Worm (Caenorhabditis elegans) whole organism, L4 larva: ENCODE results near the gene C10B5.1.
A peak's percentile ranks its signal among the peaks of the same experiment; 100 is the strongest.

Experiments used
- F37D6.2 ChIP-seq: sonication (generic microtip); optimal IDR thresholded peaks from 2 replicates; lab custom pipeline; 2016; ENCODE audit warnings: mild to moderate bottlenecking, missing genetic modification characterization, missing compliant biosample characterization
- R02D3.7 ChIP-seq: fragments of 150-350 bp; sonication (generic microtip); optimal IDR thresholded peaks from 3 replicates; lab custom pipeline; 2014; ENCODE audit warnings: missing biosample characterization, missing genetic modification characterization
- T20F7.1 ChIP-seq: fragments of 200-800 bp; sonication (Bioruptor generic); optimal IDR thresholded peaks from 2 replicates; lab custom pipeline; 2018; ENCODE audit warnings: mild to moderate bottlenecking, missing genetic modification characterization, missing compliant biosample characterization
- Y105C5A.15 ChIP-seq: fragments of 200-800 bp; sonication (Bioruptor generic); IDR thresholded peaks from 2 replicates; pipeline ENCODE4 v1.3.6; 2022; ENCODE audit warnings: missing genetic modification characterization, missing compliant biosample characterization
- Y5F2A.4 ChIP-seq: fragments of 200-800 bp; sonication (Bioruptor generic); optimal IDR thresholded peaks from 2 replicates; lab custom pipeline; 2018; ENCODE audit warnings: mild to moderate bottlenecking, missing genetic modification characterization, missing compliant biosample characterization
- Y75B8A.6 ChIP-seq: fragments of 200-800 bp; sonication (Bioruptor generic); IDR thresholded peaks from 2 replicates; pipeline ENCODE4 v1.3.6; 2022; ENCODE audit warnings: missing genetic modification reagents, missing genetic modification characterization, missing compliant biosample characterization
- ZK337.2 ChIP-seq: fragments of 200-800 bp; sonication (Bioruptor generic); IDR thresholded peaks from 2 replicates; pipeline ENCODE4 v1.3.6; 2022; ENCODE audit warnings: missing genetic modification reagents, missing genetic modification characterization, missing compliant biosample characterization
- ZK546.5 ChIP-seq, 2 experiments: sonication (generic microtip); optimal IDR thresholded peaks; 2 replicates each; lab custom pipeline; 2017; ENCODE audit warnings: missing biosample characterization in 2 of 2, missing genetic modification characterization in 2 of 2
- aha-1 ChIP-seq: fragments of 150-350 bp; peaks from one replicate; lab custom pipeline; 2014; ENCODE audit warnings: missing biosample characterization, missing genetic modification characterization
- aly-2 ChIP-seq: sonication (generic microtip); optimal IDR thresholded peaks from 2 replicates; lab custom pipeline; 2018; ENCODE audit warnings: missing biosample characterization, missing genetic modification characterization
- attf-4 ChIP-seq: sonication (generic microtip); optimal IDR thresholded peaks from 3 replicates; lab custom pipeline; 2017; ENCODE audit warnings: missing biosample characterization, missing genetic modification characterization
- ceh-20 ChIP-seq: fragments of 200-800 bp; sonication (Bioruptor generic); IDR thresholded peaks from 2 replicates; pipeline ENCODE4 v1.3.6; 2022; ENCODE audit warnings: missing genetic modification reagents, missing genetic modification characterization, missing compliant biosample characterization
- ceh-28 ChIP-seq: fragments of 150-350 bp; optimal IDR thresholded peaks from 2 replicates; lab custom pipeline; 2014; ENCODE audit warnings: missing biosample characterization, missing genetic modification reagents, missing genetic modification characterization
- ceh-82 ChIP-seq: sonication (generic microtip); optimal IDR thresholded peaks from 2 replicates; lab custom pipeline; 2017; ENCODE audit warnings: missing biosample characterization, missing genetic modification characterization
- ces-1 ChIP-seq: fragments of 150-350 bp; sonication (generic microtip); optimal IDR thresholded peaks from 4 replicates; lab custom pipeline; 2014; ENCODE audit warnings: missing biosample characterization, missing genetic modification reagents, missing genetic modification characterization
- ctbp-1 ChIP-seq: fragments of 200-800 bp; sonication (Bioruptor generic); IDR thresholded peaks from 2 replicates; pipeline ENCODE4 v1.3.6; 2022; ENCODE audit warnings: missing genetic modification reagents, missing genetic modification characterization, missing compliant biosample characterization
- dmd-9 ChIP-seq: fragments of 200-800 bp; sonication (Bioruptor generic); IDR thresholded peaks from 2 replicates; pipeline ENCODE4 v1.3.6; 2022; ENCODE audit warnings: missing genetic modification reagents, missing genetic modification characterization, missing compliant biosample characterization
- egl-43 ChIP-seq: fragments of 200-800 bp; sonication (Bioruptor generic); IDR thresholded peaks from 2 replicates; pipeline ENCODE4 v1.3.6; 2022; ENCODE audit warnings: missing genetic modification reagents, missing genetic modification characterization, missing compliant biosample characterization
- gei-8 ChIP-seq: fragments of 200-800 bp; sonication (Bioruptor generic); optimal IDR thresholded peaks from 2 replicates; lab custom pipeline; 2018; ENCODE audit warnings: mild to moderate bottlenecking, missing genetic modification characterization, missing compliant biosample characterization
- hlh-11 ChIP-seq: fragments of 200-800 bp; sonication (Bioruptor generic); optimal IDR thresholded peaks from 2 replicates; lab custom pipeline; 2018; ENCODE audit warnings: mild to moderate bottlenecking, missing genetic modification characterization, missing compliant biosample characterization
- hlh-30 ChIP-seq: sonication (generic microtip); optimal IDR thresholded peaks from 2 replicates; lab custom pipeline; 2017; ENCODE audit warnings: antibody characterized with exemption, mild to moderate bottlenecking, missing genetic modification characterization, missing compliant biosample characterization; ENCODE audit not compliant: insufficient read depth
- lin-1 ChIP-seq: fragments of 200-800 bp; sonication (Bioruptor generic); IDR thresholded peaks from 2 replicates; pipeline ENCODE4 v1.3.6; 2022; ENCODE audit warnings: missing genetic modification reagents, missing genetic modification characterization, missing compliant biosample characterization
- lin-13 ChIP-seq: fragments of 150-350 bp; optimal IDR thresholded peaks from 2 replicates; lab custom pipeline; 2014; ENCODE audit warnings: missing biosample characterization, missing genetic modification reagents, missing genetic modification characterization
- lin-15B ChIP-seq: fragments of 150-350 bp; sonication (generic microtip); optimal IDR thresholded peaks from 3 replicates; lab custom pipeline; 2014; ENCODE audit warnings: missing biosample characterization, missing genetic modification characterization
- lsy-2 ChIP-seq, 2 experiments: fragments of 150-350 bp in 1 of 2; sonication (generic microtip) in 1 of 2; optimal IDR thresholded peaks; 2 replicates each; lab custom pipeline; 2014 to 2017; ENCODE audit warnings: missing biosample characterization in 2 of 2, missing genetic modification characterization in 2 of 2
- mdl-1 ChIP-seq, 2 experiments: fragments of 150-350 bp in 1 of 2; sonication (generic microtip) in 1 of 2; optimal IDR thresholded peaks; 2 replicates each; lab custom pipeline; 2014 to 2017; ENCODE audit warnings: missing biosample characterization in 2 of 2, missing genetic modification characterization in 2 of 2
- mep-1 ChIP-seq: fragments of 150-350 bp; sonication (generic microtip); optimal IDR thresholded peaks from 3 replicates; lab custom pipeline; 2014; ENCODE audit warnings: missing biosample characterization, missing genetic modification characterization
- mes-2 ChIP-seq: sonication (generic microtip); optimal IDR thresholded peaks from 2 replicates; lab custom pipeline; 2016; ENCODE audit warnings: missing genotype, mild to moderate bottlenecking, missing genetic modification characterization, missing compliant biosample characterization; ENCODE audit not compliant: poor library complexity, severe bottlenecking
- nhr-10 ChIP-seq: fragments of 150-350 bp; optimal IDR thresholded peaks from 2 replicates; lab custom pipeline; 2014; ENCODE audit warnings: missing biosample characterization, missing genetic modification characterization
- nhr-237 ChIP-seq: sonication (generic microtip); optimal IDR thresholded peaks from 2 replicates; lab custom pipeline; 2017; ENCODE audit warnings: missing biosample characterization, missing genetic modification characterization
- nhr-25 ChIP-seq: sonication (generic microtip); optimal IDR thresholded peaks from 2 replicates; lab custom pipeline; 2017; ENCODE audit warnings: missing genetic modification characterization, mild to moderate bottlenecking, missing compliant biosample characterization, antibody characterized with exemption, moderate library complexity, borderline replicate concordance; ENCODE audit not compliant: insufficient read depth
- nhr-28 ChIP-seq: fragments of 150-350 bp; optimal IDR thresholded peaks from 2 replicates; lab custom pipeline; 2014; ENCODE audit warnings: missing biosample characterization, missing genetic modification characterization
- nhr-48 ChIP-seq: sonication (generic microtip); optimal IDR thresholded peaks from 2 replicates; lab custom pipeline; 2016; ENCODE audit warnings: mild to moderate bottlenecking, missing genetic modification characterization, missing compliant biosample characterization
- pha-4 ChIP-seq, 2 experiments: fragments of 150-350 bp in 1 of 2; fragments of 200-800 bp in 1 of 2; sonication (Bioruptor generic) in 1 of 2; IDR thresholded peaks in 1 of 2; optimal IDR thresholded peaks in 1 of 2; 2 replicates each; pipeline versions ENCODE4 v1.3.6 to Lab custom; 2014 to 2022; ENCODE audit warnings: missing genetic modification characterization in 2 of 2, missing genetic modification reagents in 2 of 2, missing biosample characterization in 1 of 2, missing compliant biosample characterization in 1 of 2
- pqm-1 ChIP-seq: sonication (generic microtip); optimal IDR thresholded peaks from 2 replicates; lab custom pipeline; 2017; ENCODE audit warnings: missing biosample characterization, missing genetic modification characterization
- rbr-2 ChIP-seq: sonication (generic microtip); optimal IDR thresholded peaks from 2 replicates; lab custom pipeline; 2016; ENCODE audit warnings: missing genotype, missing genetic modification characterization, missing compliant biosample characterization
- saeg-2 ChIP-seq: fragments of 200-800 bp; sonication (Bioruptor generic); IDR thresholded peaks from 2 replicates; pipeline ENCODE4 v1.3.6; 2022; ENCODE audit warnings: missing genetic modification reagents, missing genetic modification characterization, missing compliant biosample characterization
- sdz-12 ChIP-seq: fragments of 200-800 bp; sonication (Bioruptor generic); optimal IDR thresholded peaks from 2 replicates; lab custom pipeline; 2018; ENCODE audit warnings: mild to moderate bottlenecking, missing genetic modification characterization, missing compliant biosample characterization
- tag-97 ChIP-seq: fragments of 200-800 bp; sonication (Bioruptor generic); IDR thresholded peaks from 2 replicates; pipeline ENCODE4 v1.3.6; 2022; ENCODE audit warnings: missing genetic modification characterization, missing compliant biosample characterization
- unc-130 ChIP-seq: sonication (generic microtip); optimal IDR thresholded peaks from 2 replicates; lab custom pipeline; 2016; ENCODE audit warnings: missing genetic modification reagents, missing genetic modification characterization, missing compliant biosample characterization
- unc-62 ChIP-seq, 3 experiments: fragments of 150-350 bp in 1 of 3; sonication (generic microtip); optimal IDR thresholded peaks in 2 of 3; peaks in 1 of 3; 1 replicate in 1 of 3; 2 replicates in 2 of 3; lab custom pipeline; 2014 to 2017; ENCODE audit warnings: missing biosample characterization in 3 of 3, missing genetic modification characterization in 3 of 3, missing genetic modification reagents in 3 of 3, missing genotype in 1 of 3
- zag-1 ChIP-seq: fragments of 150-350 bp; optimal IDR thresholded peaks from 2 replicates; lab custom pipeline; 2014; ENCODE audit warnings: missing biosample characterization, missing genetic modification characterization
- zfp-3 ChIP-seq: fragments of 200-800 bp; sonication (Bioruptor generic); conservative IDR thresholded peaks from 2 replicates; pipeline ENCODE4 v1.3.6; 2022; ENCODE audit warnings: missing genetic modification reagents, missing genetic modification characterization, missing compliant biosample characterization
- zip-2 ChIP-seq: fragments of 150-350 bp; optimal IDR thresholded peaks from 2 replicates; lab custom pipeline; 2014; ENCODE audit warnings: missing biosample characterization, missing genetic modification characterization
- ztf-7 ChIP-seq: fragments of 150-350 bp; optimal IDR thresholded peaks from 2 replicates; lab custom pipeline; 2014; ENCODE audit warnings: missing biosample characterization, missing genetic modification characterization

C10B5.1 gene

DNA sequence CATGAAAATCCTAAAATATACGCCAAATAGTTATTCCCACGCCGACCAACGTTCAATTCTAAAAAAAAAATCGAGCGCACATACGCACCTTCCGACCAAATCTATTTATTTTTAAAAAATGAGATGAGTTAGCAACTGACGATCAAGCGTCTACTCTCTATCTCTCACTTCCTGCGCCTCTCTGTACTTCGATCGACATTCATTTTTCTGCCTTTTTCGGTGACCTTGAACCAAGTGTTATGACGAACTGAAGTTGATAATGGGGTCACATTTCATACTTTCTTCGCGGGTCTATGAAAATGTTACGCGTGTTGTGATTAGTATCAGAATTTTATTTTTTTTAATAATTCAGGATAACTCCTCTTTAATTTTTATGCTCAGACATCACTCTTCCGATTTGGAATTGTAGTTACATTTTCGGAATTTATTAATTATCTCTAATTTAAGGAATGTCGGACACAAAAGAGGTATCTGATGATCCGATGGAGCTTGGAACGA lies 26.3 kb downstream of the C10B5.1 start, which contains the start of gene smk-1 (continued):
- TF ChIP-seq hlh-11 (peak; percentile 49), hlh-30 (peak; percentile 63), T20F7.1 (GFP tag; lab: Kevin White, UChicago) (no peak), pqm-1 (tag; lab: Kevin White, UChicago) (no peak), nhr-25 (tag; lab: Kevin White, UChicago) (peak; percentile 89), mep-1 (tag; lab: Kevin White, UChicago) (peak; percentile 28), mes-2 (tag; lab: Kevin White, UChicago) (peak; percentile 10), lsy-2 (tag; optimal IDR thresholded peaks at IDR 0.05; lab: Kevin White, UChicago) (peak in 1 of 2 experiments; percentile 50), attf-4 (tag; lab: Kevin White, UChicago) (no peak)

DNA sequence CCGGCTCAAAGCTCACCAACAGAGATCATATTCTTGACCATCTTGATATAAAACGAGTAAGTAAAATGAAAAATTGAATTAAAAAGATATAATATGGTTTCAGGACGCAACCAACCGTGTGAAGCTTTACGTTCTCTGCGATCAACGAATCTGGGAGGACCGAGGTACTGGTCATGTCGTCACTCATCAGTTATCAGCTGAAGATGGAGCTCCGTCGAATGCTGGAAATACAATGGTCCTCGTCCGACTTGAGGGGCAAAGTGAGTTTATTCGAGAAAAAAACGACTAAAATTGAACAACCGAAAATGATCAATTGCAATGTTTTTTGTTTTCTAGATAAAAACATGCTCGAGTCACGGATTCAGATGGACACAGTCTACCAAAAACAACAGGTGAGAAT lies 27.4 kb downstream of the C10B5.1 start:
- TF ChIP-seq aha-1 (tag; lab: Kevin White, UChicago) (peak; percentile 72), unc-62 (GFP tag; optimal IDR thresholded peaks at IDR 0.05 in 1 of 2; lab: Kevin White, UChicago) (no peak), unc-62 (tag; optimal IDR thresholded peaks at IDR 0.05; lab: Kevin White, UChicago) (no peak)

DNA sequence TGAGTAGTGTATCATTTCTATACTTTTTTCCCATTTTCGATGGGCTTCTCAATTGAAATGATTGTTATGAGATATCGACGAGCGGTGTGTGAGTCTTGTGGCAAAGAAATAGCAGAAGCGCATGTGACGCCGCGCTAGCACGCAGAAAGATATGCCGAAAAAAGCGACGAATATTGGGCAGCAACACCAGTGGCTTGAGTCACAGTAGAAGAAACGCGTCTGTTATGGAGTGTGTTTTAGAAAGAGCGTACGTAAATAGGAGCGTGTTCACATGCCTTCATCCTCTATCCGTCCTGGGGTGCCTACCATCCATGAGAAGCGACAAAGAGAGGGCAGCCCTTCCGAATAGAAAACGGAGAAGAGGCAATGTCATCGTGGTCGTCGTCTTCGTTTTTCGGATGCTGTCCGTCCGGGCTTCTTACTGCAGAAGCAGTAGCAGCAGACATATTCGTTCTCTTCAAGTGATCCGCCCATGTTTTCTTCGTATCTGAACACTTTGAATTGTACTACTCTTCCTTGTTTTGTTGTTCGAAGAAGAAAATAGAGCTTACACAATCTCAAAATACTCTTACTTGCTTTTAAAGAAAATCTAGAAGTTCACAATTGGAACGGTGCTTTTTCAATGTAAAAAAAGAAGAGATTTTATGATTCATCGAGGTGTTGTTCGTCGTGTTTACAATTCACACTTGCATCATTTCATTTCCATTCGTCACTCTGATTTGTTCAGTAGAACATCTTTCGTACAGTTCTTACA lies 28.9 kb downstream of the C10B5.1 start:
- TF ChIP-seq mdl-1 (tag; optimal IDR thresholded peaks at IDR 0.05; lab: Kevin White, UChicago) (peak; percentile 10 to 60), nhr-10 (tag; lab: Kevin White, UChicago) (no peak), nhr-28 (tag; lab: Kevin White, UChicago) (peak; percentile 33), egl-43 (GFP tag; lab: Robert Waterston, UW) (peak; percentile 24; the same call in 1 of the 2 replicates), ZK337.2 (GFP tag; lab: Robert Waterston, UW) (no peak), F37D6.2 (tag; lab: Kevin White, UChicago) (no peak), ceh-28 (tag; lab: Kevin White, UChicago) (no peak), dmd-9 (GFP tag; lab: Robert Waterston, UW) (no peak), unc-130 (GFP tag; lab: Kevin White, UChicago) (no peak), zag-1 (tag; lab: Kevin White, UChicago) (no peak), Y5F2A.4 (no peak), sdz-12 (GFP tag; lab: Kevin White, UChicago) (no peak), ctbp-1 (GFP tag; lab: Robert Waterston, UW) (0 out of 2 replicates have a peak, but pooled peaks have one; percentile 52), R02D3.7 (no peak), ceh-82 (tag; lab: Kevin White, UChicago) (no peak), aly-2 (tag; lab: Kevin White, UChicago) (no peak), mep-1 (tag; lab: Kevin White, UChicago) (peak; percentile 30), attf-4 (tag; lab: Kevin White, UChicago) (no peak), ces-1 (GFP tag; lab: Kevin White, UChicago) (no peak), lin-15B (no peak), nhr-48 (tag; lab: Kevin White, UChicago) (no peak), pha-4 (GFP tag; IDR thresholded peaks at IDR 0.05; lab: Robert Waterston, UW) (no peak), pha-4 (tag; optimal IDR thresholded peaks at IDR 0.05; lab: Kevin White, UChicago) (no peak), gei-8 (GFP tag; lab: Kevin White, UChicago) (no peak), zip-2 (no peak), ZK546.5 (tag; optimal IDR thresholded peaks at IDR 0.05; lab: Kevin White, UChicago) (no peak), Y105C5A.15 (no peak), nhr-237 (tag; lab: Kevin White, UChicago) (no peak), Y75B8A.6 (no peak), lin-1 (GFP tag; lab: Robert Waterston, UW) (0 out of 2 replicates have a peak, but pooled peaks have one; percentile 21), ceh-20 (GFP tag; lab: Robert Waterston, UW) (no peak), lin-13 (GFP tag; lab: Kevin White, UChicago) (no peak), ztf-7 (tag; lab: Kevin White, UChicago) (no peak), zfp-3 (GFP tag; lab: Robert Waterston, UW) (no peak), tag-97 (GFP tag; lab: Robert Waterston, UW) (no peak), hlh-30 (peak; percentile 96), saeg-2 (GFP tag; lab: Robert Waterston, UW) (no peak), rbr-2 (tag; lab: Kevin White, UChicago) (peak; percentile 22)
